Fruit fly (Drosophila melanogaster) ovary, adult (tissue): ENCODE data around the gene Mt2.

Experiments
- CG17801 ChIP-seq: fragments of 200-800 bp; optimal IDR thresholded peaks from 2 replicates; lab custom pipeline; 2019; ENCODE audit warnings: missing biosample characterization, mild to moderate bottlenecking, missing genetic modification characterization, moderate library complexity; ENCODE audit not compliant: partially characterized antibody

The Mt2 gene

dm6 chr2L:12133275-12134124, 37.2 kb downstream of the Mt2 start, which contains the start of gene rho-6:
rho-6 (minus strand) TSS chr2L:12133411.
- TF ChIP-seq CG17801: no peak

DNA sequence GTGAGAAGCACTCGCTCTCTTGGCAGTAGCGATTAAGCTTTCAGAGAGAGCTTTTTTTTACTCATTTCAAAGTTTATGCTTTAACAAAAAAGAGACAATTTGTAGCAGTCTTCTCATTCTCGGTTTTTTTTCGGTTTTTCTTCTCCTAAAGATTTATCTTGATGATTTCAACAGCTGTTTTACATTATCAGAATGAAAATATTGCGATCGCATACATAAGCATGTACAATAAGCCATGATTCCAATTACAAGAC, 37.7 kb downstream of the Mt2 start:
- no peak for TF ChIP-seq CG17801

dm6 chr2L:12137708-12138107, 41.4 kb downstream of the Mt2 start, which contains the start of gene Gr33a:
Gr33a (plus strand) TSS chr2L:12138008.
- TF ChIP-seq CG17801: no peak

DNA sequence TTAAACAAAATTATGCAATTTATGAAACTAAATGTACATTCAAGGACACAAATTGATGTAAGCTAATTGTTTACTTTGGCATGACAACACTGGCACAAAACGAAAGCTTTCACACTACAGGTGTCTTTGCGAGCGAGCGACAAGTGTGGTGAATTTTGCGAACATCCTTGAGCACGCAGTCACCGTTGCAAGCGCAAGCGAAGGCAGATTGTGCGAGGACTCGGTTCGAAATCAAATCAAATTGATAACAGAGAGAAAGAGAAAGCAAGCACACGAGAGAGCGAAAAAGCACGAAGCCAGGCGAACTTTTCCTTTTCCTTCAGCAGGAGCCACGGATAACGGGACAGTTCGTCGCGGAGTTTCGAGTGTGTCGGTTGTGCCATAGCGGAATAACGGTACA, 46.1 kb downstream of the Mt2 start, which contains the start of gene CG31760:
Gene CG31760, plus strand, starts transcription at position 342 of the 400 bp plus-strand sequence.
- no peak for TF ChIP-seq CG17801
